Fruit fly (Drosophila melanogaster): ENCODE data around the gene Trm7-34.

DNA sequence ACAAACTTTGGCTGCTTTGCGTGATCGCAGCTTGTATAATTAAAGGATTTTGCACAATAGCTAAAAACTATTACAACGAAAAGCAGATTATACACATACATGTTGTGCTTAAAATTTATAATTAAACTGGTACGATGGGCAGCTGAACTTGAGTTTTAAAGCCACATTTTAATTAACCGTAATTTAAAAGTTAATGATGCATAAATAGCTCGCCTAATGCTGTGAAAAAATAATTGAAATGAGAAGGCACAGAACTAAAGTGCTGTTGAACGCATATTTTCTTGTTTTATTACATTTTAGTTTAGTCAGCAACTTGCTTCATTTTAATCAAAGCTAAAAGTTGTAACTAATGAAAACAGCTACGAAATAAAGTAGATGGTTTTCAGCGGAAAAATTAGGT is 4.1 kb downstream of the Trm7-34 start, which contains the start of gene Obp93a:
- no peak for TF ChIP-seq CG7101 (tag; optimal IDR thresholded peaks at IDR 0.05)
- TF ChIP-seq CG12768 (GFP tag; optimal IDR thresholded peaks at IDR 0.05), result no peak
- no peak for TF ChIP-seq ovo (GFP tag; optimal IDR thresholded peaks at IDR 0.05)
- no peak for TF ChIP-seq Hr96 (GFP tag; optimal IDR thresholded peaks at IDR 0.05)
- no peak for TF ChIP-seq CG11617 (GFP tag; optimal IDR thresholded peaks at IDR 0.05)
- no peak for TF ChIP-seq CG33017 (tag; optimal IDR thresholded peaks at IDR 0.05)
- no peak for TF ChIP-seq Mnt (GFP tag; optimal IDR thresholded peaks at IDR 0.05)
- TF ChIP-seq kay (GFP tag; ENCODE audit: borderline replicate concordance), result no peak
- TF ChIP-seq CG14711 (tag; optimal IDR thresholded peaks at IDR 0.05), result no peak
- TF ChIP-seq Crg-1 (GFP tag; optimal IDR thresholded peaks at IDR 0.05), result no peak
- TF ChIP-seq Clk (GFP tag; optimal IDR thresholded peaks at IDR 0.05), result no peak
- no peak for TF ChIP-seq cnc (optimal IDR thresholded peaks at IDR 0.05)
